Fruit fly (Drosophila melanogaster) whole organism, larva: ENCODE data around the gene Aos1.
"Not testable (repeated sequence)": the region's sequence is repeated elsewhere in the genome, so short reads cannot be mapped to it uniquely, and the experiment has no call there.

ENCODE experiments used
- noc ChIP-seq: fragments of 200-800 bp; sonication (Bioruptor generic); optimal IDR thresholded peaks from 3 replicates; lab custom pipeline; 2019; ENCODE audit warnings: missing biosample characterization, mild to moderate bottlenecking, missing genetic modification characterization, moderate library complexity

Aos1 gene

DNA sequence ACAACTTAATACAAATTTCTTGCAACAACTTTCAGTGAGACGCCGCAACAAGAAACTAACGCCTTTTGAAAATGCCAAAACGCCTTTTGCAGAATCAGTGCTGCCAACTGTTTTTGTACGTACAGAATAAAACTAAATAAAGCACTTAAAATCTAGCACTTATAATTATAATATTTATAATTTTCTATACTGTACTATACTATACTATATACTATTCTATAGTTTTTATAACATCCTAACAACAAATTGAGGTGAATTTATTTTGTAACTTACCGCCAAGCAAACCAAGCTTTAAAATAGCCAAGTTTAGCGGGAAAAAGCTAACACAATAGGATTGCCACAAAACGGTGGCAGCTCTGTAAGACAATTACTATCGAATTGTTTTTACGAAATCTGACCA is at the start of gene Aos1, which contains the start of gene Srlp:
Gene Aos1, minus strand, starts transcription at position 59 of the 400 bp plus-strand sequence.
Gene Srlp, plus strand, starts transcription at position 335 of the 400 bp plus-strand sequence.
- peak; percentile 65 for TF ChIP-seq noc (tag; lab: Kevin White, UChicago)

DNA sequence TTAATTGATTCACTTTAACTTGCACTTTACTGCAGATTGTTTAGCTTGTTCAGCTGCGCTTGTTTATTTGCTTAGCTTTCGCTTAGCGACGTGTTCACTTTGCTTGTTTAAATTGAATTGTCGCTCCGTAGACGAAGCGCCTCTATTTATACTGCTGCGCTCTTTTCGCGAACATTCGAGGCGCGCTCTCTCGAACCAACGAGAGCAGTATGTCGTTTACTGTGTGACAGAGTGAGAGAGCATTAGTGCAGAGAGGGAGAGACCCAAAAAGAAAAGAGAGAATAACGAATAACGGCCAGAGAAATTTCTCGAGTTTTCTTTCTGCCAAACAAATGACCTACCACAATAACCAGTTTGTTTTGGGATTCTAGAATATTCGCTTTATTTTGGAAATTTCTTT is 34.1 kb upstream of the Aos1 start, which contains the start of gene Hsp70Ba:
Gene Hsp70Ba, minus strand, starts transcription at position 102 of the 400 bp plus-strand sequence.
- TF ChIP-seq noc (tag; lab: Kevin White, UChicago) = not testable (repeated sequence)

DNA sequence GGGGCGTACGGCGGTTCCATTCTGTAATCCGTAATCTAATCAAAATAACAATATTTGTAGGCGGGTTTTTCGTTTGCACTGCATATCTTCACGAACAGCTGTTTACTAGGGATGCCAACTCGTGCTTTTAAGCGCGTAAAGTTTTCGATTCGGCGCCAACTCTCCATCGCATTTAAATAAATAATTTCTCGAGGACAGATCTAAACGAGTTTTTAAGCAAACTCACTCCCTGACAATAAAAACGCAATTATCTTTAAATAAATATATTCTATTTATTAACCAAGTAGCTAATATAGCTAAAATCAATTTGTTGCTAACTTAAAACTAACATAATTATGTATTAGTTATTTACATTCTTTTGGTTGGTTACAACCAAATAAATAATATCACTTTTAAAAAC is 31.6 kb upstream of the Aos1 start, which contains the start of gene CG5608:
Gene CG5608, minus strand, starts transcription at position 101 of the 400 bp plus-strand sequence.
- not testable (repeated sequence) for TF ChIP-seq noc (tag; lab: Kevin White, UChicago)

DNA sequence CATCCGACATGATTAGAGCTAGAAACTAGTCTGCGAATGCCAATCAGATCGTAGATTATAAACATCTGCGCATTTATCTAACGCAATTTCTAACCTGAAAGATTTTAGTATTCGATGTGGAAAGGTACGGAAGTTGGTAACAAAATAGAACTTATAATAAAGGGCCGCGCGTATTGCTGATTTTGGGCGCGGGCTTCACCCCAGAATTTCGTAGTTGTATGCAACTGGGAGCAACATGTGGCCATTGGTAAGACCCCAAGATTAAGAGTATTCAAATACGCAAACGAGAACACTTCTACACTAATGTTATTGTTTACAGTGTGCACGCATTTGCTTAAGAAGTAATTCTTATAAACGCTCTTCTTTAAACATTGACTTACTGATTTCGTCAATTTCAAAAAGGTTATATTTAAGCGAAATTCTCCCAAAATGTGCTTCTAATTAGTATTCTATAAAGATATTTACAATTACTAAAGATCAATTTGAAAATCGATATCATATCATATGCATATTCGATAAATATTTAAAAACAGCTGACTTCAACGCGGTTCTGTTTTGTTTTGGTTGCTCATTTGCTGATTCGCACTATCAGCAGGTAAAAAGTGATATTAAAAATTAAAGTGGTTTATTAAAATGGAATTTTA is 26.4 kb upstream of the Aos1 start, which contains the start of the genes CG5961 and Polr3C:
Gene CG5961, minus strand, starts transcription at position 416 of the 644 bp plus-strand sequence.
Gene Polr3C, plus strand, starts transcription at position 536 of the 644 bp plus-strand sequence.
- no peak for TF ChIP-seq noc (tag; lab: Kevin White, UChicago)

DNA sequence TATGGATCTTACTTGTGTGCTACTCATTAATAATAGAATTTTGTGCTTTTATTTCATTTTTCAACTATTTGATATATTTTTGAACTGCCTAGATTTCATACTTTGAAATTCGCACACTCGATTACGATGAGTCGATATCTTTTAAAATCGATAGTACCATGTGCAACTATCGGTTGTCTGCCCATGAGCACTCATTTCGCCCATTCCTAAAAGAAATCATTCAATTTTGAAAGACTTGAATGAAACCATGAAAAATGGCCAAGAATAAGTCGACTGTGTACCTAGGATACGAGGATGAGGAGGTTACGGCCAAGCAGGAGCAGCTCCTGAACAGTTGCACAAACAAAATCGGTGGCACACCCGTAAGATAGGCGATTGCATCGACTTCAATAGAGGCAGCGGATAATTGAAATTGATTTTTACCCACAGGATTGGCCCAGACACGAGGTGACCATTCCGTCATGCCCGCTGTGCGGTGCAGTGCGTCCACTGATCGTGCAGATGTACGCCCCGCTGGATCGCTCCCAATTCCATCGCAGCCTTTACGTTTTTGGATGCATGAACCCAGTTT is 22.8 kb upstream of the Aos1 start, which contains the start of gene trus:
Gene trus, plus strand, starts transcription at position 204 of the 571 bp plus-strand sequence.
- TF ChIP-seq noc (tag; lab: Kevin White, UChicago) = no peak

DNA sequence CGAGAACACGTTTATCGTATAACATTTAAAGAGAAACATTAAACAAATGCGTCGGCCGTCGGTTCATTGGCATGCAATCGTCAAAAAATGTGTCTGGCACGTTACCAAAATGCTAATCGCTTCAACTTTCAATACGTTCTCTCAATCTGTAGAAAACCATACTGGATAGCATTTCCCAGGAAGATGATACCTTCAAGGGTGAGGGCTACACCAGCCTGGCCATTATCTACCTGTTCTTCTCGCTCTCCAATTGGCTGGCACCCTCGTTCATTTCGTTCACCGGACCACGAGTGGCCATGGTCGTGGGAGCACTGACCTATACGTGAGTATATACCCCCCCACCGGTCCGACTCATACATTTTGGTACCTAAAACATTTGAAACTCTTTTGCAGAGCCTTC is 20.9 kb upstream of the Aos1 start:
- TF ChIP-seq noc (tag; lab: Kevin White, UChicago) = no peak

DNA sequence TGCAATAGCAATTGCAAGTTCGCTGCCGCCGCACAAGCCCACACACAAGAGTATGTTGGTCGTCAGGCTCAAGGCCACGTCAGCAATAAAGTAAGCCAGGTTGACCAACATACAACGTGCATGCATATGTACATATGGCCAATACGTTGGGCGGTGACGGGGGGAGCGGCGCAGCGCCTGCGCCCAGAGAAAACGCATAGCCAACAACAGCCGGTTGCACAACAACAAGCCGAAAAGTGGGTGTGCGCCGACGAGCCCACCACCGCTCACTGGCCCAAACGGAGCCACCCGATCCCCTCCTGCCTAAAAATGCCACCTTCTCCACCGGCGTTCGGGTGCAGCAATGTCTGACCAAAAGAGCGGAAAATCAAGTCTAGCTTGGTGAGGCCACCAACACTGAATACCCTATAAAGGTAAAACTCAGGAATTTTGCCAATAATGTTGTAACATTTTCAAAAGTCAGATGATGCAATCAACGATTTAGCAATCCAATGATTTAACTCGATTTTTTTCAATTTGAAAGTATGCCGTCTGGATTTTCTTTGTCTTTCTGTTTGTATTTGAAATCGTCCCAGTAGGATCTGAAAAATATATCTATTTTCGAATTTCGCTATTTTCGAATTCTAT is 18.4 kb upstream of the Aos1 start, which contains the start of gene CG5509:
Gene CG5509, plus strand, starts transcription at position 577 of the 627 bp plus-strand sequence.
- TF ChIP-seq noc (tag; lab: Kevin White, UChicago) = no peak

DNA sequence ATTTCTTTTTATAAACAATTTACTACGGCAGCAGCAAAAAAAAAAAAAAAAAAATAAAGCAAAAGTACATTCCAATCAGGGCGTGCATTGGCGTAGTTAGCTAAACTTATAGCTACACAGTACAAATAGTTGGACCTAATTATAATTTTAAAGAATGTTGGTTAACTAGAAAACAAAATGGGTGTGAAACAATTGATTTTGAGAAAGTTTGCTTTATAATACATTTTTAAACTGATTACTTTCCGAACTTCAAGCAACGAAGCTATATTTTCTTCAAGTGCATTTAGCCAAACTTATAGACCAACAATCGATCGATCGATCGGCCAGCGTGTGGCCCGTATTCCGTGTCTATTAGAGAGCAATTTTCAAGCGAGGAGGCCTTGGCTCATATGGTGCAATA is 17.8 kb upstream of the Aos1 start:
- TF ChIP-seq noc (tag; lab: Kevin White, UChicago) = no peak

DNA sequence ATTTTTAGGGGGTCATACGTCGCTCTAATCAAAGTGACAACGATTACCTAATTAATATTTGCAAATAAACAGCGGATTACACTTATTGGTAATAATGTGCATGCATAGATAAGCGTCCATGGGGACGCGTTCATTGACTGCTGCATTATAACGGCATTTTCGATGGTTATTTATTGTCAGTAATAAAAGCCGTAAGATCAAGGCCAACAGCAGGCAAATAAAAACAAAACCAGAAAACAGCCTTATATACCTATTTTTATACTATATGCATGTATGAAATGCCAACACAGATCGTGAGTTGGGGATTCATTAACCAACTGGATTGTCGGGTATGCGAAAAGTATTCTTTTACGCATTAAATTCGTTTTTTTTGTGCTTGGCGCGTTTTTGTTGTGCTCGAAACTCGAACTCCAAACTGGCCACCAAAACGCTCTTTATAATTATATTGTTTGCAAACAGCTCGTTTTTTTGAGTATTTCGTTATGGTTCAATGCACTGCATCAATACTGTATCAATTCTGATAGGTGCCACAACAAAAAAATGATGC is 17.2 kb upstream of the Aos1 start:
- TF ChIP-seq noc (tag; lab: Kevin White, UChicago) = no peak

DNA sequence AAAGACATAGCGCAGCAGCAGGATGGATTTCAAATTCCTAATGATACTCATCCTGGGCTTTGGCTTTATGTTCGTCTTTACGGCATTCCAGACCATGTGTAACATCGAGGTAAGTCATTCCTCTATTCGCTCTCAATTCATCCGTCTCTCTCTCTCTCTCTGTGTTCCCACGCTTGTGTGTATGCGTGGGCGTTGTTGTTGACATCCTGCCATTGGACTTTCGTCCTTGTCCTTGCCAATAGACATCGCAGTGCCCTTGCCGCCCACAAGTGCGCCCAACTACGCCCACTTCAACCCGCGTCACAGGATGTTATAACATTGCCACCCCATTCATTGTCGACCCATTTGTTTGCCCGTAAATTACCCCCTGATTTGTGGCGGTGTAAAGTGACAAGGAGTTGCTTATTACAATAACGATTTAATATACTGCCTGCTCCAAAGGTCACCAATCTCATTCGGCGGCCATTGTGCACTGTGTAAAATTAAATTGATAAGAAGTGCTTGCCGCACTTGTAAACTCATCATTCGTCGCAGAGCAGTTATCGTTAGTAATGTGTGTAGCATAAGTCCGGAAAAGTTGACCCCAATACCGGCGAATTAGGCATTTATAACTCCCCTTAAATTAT is 16.1 kb upstream of the Aos1 start:
- TF ChIP-seq noc (tag; lab: Kevin White, UChicago) = no peak

DNA sequence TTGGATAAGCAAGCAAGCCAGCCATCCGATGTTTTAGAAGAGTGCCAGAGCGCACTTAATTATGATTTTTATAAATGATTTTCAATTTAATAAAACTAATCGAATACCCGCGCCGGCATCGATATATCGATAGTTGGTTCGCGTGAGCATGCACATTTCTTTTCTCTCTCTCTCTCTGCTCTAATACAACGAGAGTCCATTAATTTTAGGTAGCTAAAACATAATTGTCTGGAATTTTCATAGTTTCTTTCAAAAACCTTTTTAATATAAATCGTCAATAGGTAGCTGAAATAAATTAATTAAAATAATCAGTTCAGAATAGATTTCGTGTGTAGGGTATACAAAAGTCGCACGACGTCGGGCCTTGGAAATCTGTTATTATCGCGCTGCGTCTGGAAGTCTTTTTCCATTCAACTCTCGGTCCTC is 15.3 kb upstream of the Aos1 start, which contains the start of gene CG18549:
Gene CG18549, plus strand, starts transcription at position 408 of the 426 bp plus-strand sequence.
- TF ChIP-seq noc (tag; lab: Kevin White, UChicago) = peak; percentile 99

DNA sequence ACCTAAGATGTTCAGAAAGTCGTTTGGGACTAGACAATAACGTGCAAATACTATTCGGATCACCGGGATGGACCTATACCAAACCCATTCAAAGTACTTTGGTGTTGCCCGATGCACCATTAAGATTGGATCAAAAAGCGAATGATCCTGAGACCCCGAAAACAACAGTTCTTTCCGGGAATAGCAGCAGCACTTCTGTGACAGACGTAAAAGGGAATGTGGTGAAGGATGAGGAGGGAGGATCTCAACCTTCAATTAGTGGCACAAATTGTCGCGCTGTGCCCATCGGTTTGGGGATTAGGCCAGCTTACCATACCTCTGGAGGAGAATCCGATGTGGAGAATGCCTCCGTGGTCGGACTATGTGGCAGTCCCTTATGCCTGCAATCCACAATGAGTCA is 14.7 kb upstream of the Aos1 start:
- TF ChIP-seq noc (tag; lab: Kevin White, UChicago) = no peak

DNA sequence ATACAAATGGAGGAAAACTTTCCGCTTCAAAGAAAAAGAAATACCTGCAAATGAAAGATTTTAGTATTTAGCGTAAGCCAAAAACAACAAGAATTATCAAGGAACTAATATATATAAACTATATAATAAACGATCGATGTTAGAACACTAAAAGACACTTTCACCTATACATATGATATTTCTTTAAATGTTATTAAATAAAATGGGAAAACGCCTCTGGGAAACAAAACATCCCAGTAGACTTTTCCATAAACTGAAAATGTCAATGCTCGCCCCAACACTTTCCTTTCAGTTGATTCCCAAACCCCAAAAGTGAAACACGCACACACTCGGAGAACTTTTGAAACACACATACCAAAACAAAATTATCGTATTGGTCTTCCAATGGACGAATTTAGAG is 13.7 kb upstream of the Aos1 start, which contains the start of gene vrs:
Gene vrs, plus strand, starts transcription at position 301 of the 400 bp plus-strand sequence.
- no peak for TF ChIP-seq noc (tag; lab: Kevin White, UChicago)

DNA sequence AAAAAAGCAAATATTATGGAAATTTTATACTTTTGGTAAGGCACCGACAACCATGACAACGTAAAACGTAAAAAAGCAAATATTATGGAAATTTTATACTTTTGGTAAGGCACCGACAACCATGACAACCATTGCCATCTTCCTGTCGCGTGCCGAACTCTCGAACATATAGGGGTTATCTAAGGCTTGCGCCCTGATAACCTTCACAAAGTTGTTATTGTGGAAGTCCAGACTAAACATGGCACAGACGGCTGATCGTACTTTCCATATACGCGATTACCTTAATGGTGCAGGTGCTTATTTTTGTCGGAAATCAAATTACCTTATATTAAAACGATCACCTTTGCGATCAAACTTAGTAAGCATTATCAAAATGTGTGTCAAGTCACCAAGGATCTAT is 11.8 kb upstream of the Aos1 start:
- TF ChIP-seq noc (tag; lab: Kevin White, UChicago) = no peak

DNA sequence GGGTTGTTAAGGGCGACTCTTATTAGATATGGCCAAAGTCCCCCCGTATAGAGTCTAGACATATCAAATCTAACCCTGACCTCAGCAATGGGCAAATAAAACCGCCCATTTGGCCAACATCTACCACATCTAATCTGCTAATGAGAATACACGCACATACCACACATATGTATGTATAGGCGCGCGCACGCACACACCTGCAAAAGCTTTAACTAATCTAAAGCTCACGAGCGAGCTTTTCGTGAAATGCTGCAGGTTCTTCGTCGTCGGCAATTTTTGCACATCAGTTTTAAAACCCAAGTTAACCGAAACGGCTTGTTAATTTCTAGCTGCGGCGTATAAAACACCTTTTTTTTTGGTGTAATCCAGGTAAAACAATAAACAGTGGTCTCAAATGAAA is 10.1 kb upstream of the Aos1 start:
- no peak for TF ChIP-seq noc (tag; lab: Kevin White, UChicago)
